Fruit fly (Drosophila melanogaster): ENCODE results near the gene CG5011.
A peak's percentile ranks its signal among the peaks of the same experiment; 100 is the strongest.

CG5011 gene

DNA sequence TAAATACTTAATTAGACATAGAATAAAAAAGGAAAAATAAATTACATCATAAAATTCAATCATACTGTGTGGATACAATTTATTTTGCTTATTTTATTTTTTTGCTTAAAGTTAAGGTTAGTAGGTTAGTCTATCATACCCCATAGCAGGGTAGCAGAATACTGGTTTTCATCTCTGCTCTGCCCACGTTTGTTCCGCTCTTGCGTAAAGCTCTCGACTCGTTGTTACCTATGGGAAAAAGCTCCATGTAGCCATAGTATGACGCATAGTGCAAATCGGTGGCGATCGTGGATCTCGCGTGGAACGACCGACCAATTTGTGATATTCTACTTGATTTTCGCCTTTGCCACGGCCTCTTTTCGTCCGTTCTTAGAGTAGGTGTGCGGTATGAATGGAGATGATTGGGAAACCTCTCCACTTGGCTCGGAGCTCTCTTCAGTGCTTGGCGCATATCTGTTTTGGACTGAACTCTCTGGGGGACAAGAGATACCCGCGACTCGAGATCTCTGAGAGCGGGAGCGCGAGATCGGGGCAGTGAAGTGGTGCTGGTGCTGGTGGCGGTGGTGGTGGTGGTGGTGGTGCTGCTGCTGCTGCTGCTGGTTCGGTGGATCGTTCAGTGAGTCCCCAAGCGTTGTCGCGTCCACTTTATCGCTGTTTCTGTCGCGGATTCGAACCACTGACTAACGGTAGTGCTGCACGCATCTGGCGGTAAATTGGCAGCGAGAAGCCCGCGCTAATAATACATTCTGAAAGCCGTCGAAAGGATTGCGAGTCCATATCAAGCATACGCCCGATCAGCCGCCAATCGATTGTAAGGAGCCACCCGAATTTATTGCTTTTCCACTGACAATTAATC is 14.6 kb upstream of the CG5011 start, which contains the start of gene CG5001:
Gene CG5001, plus strand, starts transcription at position 116 of the 856 bp plus-strand sequence.
- TF ChIP-seq noc (tag; optimal IDR thresholded peaks at IDR 0.05) = peak; percentile 64

DNA sequence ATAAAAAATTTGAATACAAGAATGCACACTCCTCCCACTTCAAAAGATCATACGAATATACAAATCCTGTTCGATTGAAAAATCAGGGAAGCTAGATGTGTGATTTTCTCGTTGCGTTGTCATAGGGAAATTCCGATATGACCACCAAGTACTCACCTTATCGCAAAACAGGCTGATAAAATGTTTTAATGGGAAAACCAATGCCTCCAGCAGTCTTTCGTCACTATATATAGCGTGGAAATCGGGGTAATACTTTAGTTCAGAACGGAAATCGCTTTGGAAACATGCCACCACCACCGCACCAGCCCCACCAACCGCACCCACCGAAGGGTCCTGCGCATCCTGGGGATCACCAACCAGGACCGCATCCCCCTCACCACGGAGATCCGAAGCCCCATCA is 1.3 kb upstream of the CG5011 start, which contains the start of the genes CG5139 and CG43348:
Gene CG5139, minus strand, starts transcription at position 101 of the 400 bp plus-strand sequence.
Gene CG43348, plus strand, starts transcription at position 247 of the 400 bp plus-strand sequence.
- no peak for TF ChIP-seq noc (tag; optimal IDR thresholded peaks at IDR 0.05)

DNA sequence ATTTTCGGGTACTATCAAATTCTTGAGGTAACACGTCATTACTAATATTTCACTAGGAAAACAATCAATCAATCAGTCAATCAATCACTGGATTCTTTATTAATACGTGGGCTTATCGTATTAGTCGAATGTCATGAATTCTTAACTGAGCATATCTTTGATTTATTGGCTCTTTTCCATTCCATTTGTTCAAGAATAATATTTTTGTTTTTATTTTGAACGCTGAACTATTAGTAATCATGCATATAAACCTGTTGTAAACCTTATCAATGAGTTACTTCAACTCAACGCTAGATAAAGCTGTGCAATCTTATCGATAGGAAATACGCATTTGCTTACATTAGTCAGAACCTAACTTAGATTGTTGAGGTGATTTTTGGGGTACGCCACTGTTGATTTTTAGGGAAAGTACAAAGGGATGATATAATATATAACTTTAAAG is 946 bp downstream of the CG5011 start:
- no peak for TF ChIP-seq noc (tag; optimal IDR thresholded peaks at IDR 0.05)

DNA sequence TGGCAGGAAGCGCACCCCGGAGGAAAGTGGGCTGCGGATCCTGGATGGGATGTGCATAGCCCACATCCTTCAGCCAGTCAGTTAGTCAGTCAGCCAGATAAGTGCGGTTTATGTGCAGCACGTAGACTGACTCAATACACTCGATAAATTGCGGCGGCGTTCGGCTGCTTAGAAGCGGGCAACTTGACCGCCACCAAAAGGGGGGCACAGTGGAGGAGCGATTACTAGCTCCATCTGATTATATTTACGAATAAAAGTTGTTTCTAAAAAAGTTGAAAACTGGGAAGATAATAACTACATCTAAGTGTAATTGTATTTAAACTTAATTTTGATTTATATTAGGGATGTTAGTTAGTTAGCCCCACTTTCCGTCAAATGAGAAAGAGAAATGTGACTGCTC is 2.0 kb downstream of the CG5011 start:
- TF ChIP-seq noc (tag; optimal IDR thresholded peaks at IDR 0.05) = no peak

DNA sequence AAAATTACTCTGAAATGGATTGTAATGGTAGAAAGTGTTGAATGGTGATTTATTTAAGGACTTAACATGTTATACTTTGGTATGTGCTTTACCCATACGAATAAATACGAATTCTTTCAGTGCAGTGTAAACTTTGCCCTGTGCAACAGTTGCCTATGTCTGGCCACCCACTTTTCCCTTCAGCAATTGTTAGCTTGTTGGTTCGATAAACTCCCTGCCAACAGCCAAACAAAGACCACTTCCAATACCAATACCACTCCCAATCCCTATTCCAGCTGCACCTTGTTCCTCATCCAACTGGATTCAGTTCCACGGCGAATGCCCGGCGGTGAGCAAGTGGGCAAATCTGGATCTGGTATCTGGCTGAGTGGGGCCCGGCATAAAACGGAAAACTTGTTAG is 3.4 kb downstream of the CG5011 start, which contains the start of gene CG14342:
Gene CG14342, plus strand, starts transcription at position 301 of the 400 bp plus-strand sequence.
- no peak for TF ChIP-seq noc (tag; optimal IDR thresholded peaks at IDR 0.05)

DNA sequence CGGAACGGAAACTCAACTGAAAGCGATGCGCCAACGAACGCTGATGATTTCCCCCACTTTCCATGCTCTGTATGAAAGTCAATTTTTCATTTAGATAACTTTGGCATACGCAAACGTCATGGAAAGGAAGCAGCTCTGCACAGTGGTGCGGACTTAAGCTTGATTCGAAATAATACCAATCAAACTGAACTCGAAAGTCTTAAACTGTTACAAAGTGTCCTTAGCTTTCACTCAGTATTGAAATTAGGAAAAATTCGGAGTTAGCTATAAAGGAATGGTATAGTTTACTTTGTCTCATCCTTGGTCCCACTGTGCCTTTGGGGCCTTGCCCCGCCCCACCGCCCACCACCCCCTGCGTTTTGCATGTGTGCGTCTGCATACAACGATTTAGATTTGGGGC is 7.0 kb downstream of the CG5011 start:
- no peak for TF ChIP-seq noc (tag; optimal IDR thresholded peaks at IDR 0.05)

DNA sequence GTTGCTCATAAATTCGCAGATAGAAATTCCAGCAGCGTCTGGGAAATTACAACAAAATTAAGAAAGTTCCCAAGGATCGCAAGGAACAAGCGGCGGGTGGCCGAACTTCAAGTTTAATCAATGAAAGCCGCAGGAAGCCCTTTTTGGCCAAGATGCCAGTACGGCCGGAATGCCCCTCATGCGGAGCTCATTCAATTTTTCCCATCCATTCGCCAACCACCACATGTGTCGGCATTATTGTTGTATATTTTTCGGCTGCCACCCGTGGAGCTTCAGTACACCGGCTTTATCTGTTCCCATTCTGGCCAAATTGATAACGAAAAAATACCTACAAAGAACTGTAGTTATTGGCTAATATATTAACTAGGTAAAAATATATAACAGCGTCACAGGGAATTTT is 11.1 kb downstream of the CG5011 start:
- no peak for TF ChIP-seq noc (tag; optimal IDR thresholded peaks at IDR 0.05)

DNA sequence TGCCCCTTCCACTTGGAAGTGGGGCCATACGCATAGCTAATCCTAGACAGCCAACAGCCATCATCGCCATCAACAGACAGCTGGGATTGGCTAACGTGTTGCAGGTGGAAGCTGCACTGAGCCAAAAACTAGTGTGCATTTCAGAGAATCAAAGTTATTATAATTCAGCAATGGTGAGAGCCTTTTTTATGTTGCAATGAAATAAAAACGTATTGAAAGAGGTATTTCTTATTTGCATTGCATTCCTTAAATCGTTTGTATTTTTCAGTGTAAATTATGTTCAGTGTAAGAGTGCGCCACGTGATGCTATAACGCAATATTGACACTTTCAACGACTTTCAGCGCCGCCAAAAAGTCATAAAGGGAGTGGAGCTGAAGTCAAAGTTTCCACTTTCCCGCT is 13.1 kb downstream of the CG5011 start:
- TF ChIP-seq noc (tag; optimal IDR thresholded peaks at IDR 0.05) = no peak

DNA sequence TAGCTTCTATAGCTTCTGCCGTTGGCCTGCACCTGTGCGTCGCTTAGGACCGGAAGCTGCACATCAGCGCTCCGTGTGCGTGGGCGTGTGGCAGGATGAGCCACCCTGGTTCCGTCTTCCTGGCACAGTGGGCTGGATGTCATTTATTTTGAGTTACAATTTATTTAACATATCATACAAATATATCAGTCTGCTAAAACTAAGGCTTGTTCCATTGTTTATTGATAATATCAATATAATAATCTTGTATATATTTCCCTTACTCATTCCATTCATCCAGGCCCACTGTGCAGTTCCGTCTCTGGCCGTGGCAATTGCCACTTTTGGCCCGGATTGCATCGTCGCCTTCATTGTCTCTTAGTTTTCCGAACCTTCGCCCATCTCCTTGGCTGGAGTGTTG is 14.0 kb downstream of the CG5011 start:
- no peak for TF ChIP-seq noc (tag; optimal IDR thresholded peaks at IDR 0.05)

DNA sequence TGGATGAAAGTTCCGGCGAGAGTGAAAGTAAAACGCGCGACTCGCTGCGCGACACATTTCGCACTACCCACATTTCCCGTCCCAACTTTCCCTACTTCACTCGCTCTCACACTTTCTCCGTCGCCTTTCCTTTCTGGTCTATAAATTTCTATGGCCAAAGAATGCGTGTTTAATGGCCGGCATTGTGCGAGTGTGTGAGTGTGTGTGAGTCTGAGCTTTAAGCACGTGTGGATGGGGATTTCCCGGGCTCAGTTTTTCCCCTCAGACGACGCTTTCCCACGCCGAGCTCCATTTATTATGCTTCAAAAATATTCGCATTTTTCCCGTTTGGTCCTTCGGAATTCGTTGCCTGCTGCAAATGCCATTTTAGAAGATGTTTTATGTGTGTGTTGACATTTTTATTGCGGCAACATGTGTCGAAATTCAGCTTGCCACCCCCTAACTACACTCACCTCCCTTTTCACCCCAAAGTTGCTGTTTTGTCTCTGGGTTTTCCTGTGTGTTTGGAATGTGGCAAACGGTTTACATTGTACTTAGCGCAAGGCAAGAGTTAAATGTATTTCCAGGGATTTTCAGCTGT is 16.7 kb downstream of the CG5011 start:
- no peak for TF ChIP-seq noc (tag; optimal IDR thresholded peaks at IDR 0.05)

DNA sequence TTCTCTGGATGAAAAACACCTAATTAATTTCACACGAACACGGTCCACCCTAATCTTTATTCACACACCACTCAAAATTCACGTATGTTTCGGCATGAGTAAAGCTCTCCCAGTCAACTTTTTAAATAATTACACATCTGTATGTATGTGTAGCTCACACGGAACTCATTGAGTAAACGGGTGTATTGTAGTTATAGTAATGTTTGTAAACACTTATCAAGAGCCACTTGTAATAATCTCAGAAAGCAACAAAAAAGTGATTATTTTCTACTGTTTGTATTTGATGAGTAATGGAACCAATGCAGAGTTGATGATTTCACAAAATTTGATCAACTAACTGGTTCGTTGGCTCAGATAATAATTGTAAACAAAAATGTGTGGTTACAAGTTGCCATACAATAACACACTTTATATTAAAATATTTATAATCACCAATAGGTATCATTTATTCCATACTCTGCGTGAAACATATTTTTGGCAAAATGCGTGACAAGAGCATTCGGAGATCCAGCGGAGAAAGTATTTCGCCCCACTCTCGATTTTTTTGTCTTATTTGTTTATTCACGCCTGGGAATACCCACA is 17.5 kb downstream of the CG5011 start:
- TF ChIP-seq noc (tag; optimal IDR thresholded peaks at IDR 0.05) = peak; percentile 44

DNA sequence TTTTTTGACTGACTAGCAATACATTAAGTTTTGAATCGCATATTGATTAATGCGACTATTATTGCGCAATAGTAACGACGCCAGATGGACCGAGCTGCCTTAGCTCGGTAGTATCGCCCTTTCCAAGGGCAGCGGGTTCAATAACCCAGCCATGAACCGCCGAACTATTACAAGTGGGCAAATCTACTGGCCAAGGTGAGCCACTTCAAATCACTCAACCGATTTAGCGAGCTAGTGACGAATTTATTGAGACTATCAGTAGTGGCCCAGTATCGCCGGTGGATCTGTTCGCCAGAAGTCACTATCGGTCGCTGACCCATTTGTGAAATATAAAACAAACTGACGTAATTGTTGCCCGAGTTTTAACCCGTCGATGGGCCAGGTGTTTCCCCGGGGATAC is 18.0 kb downstream of the CG5011 start:
- no peak for TF ChIP-seq noc (tag; optimal IDR thresholded peaks at IDR 0.05)

DNA sequence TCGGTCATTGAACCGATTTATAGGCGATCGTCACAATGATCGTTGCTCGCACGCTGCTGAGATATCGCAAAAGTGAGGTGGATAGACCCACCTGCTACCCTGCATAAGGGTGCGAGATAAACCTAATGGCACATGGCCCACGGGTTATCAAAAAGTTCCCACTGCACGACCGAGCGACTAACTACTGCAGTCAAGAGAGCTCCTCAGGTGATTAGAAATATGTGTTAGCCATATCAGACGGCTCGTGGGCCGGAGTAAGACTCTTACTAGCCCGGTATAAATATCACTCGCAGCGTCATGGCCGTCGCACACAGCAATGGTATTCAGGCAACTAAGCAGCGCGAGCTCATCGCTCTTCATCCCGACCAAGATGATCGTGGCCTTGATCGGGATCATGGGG is 18.5 kb downstream of the CG5011 start, which contains the start of gene CG42329:
Gene CG42329, plus strand, starts transcription at position 301 of the 400 bp plus-strand sequence.
- no peak for TF ChIP-seq noc (tag; optimal IDR thresholded peaks at IDR 0.05)

DNA sequence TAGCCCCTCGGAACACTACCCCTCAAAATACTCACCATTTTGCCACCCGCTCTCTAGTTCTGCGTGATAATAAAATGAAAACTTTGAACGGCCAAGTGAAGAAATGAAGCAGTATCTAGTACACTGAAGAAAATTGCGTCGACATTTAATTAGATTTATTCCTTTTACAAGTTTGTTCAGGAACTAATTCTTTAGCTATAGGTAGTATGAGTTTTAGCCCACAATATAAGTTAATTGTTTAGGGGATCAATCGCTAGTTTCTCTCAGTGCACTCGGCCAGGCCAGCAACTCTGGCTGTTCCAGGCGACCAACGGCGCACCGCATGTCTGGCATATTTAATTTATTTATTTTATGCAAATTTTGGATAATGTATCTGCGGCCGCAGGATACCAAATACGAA is 30.2 kb downstream of the CG5011 start:
- no peak for TF ChIP-seq noc (tag; optimal IDR thresholded peaks at IDR 0.05)

DNA sequence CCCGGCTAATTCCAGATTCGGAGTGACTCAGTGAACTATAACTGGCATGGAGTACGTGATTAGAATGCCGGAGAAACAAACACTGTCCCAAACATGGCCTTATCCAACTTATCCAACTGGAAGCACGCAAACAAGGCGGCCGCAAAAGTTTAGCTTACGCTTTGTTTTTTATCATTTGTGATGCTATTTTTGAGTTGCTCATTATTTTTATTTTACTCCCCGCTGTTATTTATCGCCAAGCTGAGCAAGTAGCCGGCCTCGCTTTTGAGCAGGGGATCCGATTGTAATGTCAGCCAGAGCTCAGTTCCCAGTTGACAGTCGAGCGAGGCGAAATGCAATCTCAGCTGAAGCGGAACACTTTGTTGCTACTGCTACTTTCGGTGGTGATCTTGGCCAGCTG is 39.3 kb downstream of the CG5011 start, which contains the start of gene CG5397:
Gene CG5397, plus strand, starts transcription at position 301 of the 400 bp plus-strand sequence.
- TF ChIP-seq noc (tag; optimal IDR thresholded peaks at IDR 0.05) = no peak

Measured in whole organism, larva.